Fruit fly (Drosophila melanogaster) whole organism, wandering third instar larva: Measurements from ENCODE around the gene Gyc32E.

Experiments used
- Abd-B ChIP-seq: fragments of >200 bp; optimal IDR thresholded peaks from 2 replicates; lab custom pipeline; 2017; ENCODE audit warnings: missing biosample characterization, missing genetic modification characterization
- CG32264 ChIP-seq: fragments of 200-800 bp; sonication (Bioruptor generic); optimal IDR thresholded peaks from 2 replicates; lab custom pipeline; 2016; ENCODE audit warnings: missing biosample characterization, missing genetic modification characterization
- Dfd ChIP-seq: fragments of >200 bp; optimal IDR thresholded peaks from 2 replicates; lab custom pipeline; 2017; ENCODE audit warnings: missing biosample characterization, missing genetic modification characterization
- Dif ChIP-seq: fragments of 200-275, 200-300 bp; sonication (Bioruptor generic); optimal IDR thresholded peaks from 2 replicates; lab custom pipeline; 2018; ENCODE audit warnings: missing biosample characterization, missing genetic modification characterization; ENCODE audit not compliant: partially characterized antibody
- GATAd ChIP-seq: sonication (Bioruptor generic); optimal IDR thresholded peaks from 2 replicates; lab custom pipeline; 2016; ENCODE audit warnings: missing biosample characterization, missing genetic modification characterization
- Hnf4 ChIP-seq: fragments of 200-800 bp; sonication (Bioruptor generic); optimal IDR thresholded peaks from 2 replicates; lab custom pipeline; 2016; ENCODE audit warnings: missing biosample characterization, mild to moderate bottlenecking, missing genetic modification characterization
- Mio ChIP-seq: sonication (Bioruptor generic); optimal IDR thresholded peaks from 2 replicates; lab custom pipeline; 2016; ENCODE audit warnings: missing biosample characterization, missing genetic modification characterization
- Myc ChIP-seq: fragments of >200 bp; optimal IDR thresholded peaks from 2 replicates; lab custom pipeline; 2017
- N ChIP-seq: fragments of >200 bp; optimal IDR thresholded peaks from 2 replicates; lab custom pipeline; 2018; ENCODE audit warnings: missing biosample characterization, missing external identifiers, missing genetic modification characterization
- OdsH ChIP-seq: fragments of 200-800 bp; sonication (Bioruptor generic); optimal IDR thresholded peaks from 2 replicates; lab custom pipeline; 2016; ENCODE audit warnings: missing biosample characterization, mild to moderate bottlenecking, missing genetic modification characterization
- Rel ChIP-seq, 2 experiments: fragments of 200-800 bp; sonication (Bioruptor generic) in 1 of 2; optimal IDR thresholded peaks; 2 replicates in 1 of 2; 3 replicates in 1 of 2; lab custom pipeline; 2016 to 2019; ENCODE audit warnings: mild to moderate bottlenecking in 2 of 2, missing biosample characterization in 2 of 2, missing genetic modification characterization in 2 of 2, moderate library complexity in 1 of 2
- Sp1 ChIP-seq: fragments of 200-800 bp; sonication (Bioruptor generic); optimal IDR thresholded peaks from 3 replicates; lab custom pipeline; 2019; ENCODE audit warnings: missing biosample characterization, mild to moderate bottlenecking, missing genetic modification characterization, moderate library complexity
- Vsx2 ChIP-seq: fragments of 200-300, 225-300 bp; sonication (Bioruptor generic); optimal IDR thresholded peaks from 2 replicates; lab custom pipeline; 2018; ENCODE audit warnings: missing biosample characterization, missing genetic modification characterization; ENCODE audit not compliant: partially characterized antibody
- br ChIP-seq: fragments of 200-800 bp; sonication (Bioruptor generic); optimal IDR thresholded peaks from 2 replicates; lab custom pipeline; 2016; ENCODE audit warnings: missing biosample characterization, missing genetic modification characterization
- dl ChIP-seq, 2 experiments: fragments of 175-275, 200-275 bp in 1 of 2; fragments of 200-275 bp in 1 of 2; sonication (Bioruptor generic); optimal IDR thresholded peaks; lab custom pipeline; 2018; ENCODE audit warnings: mild to moderate bottlenecking in 2 of 2, missing biosample characterization in 2 of 2, missing genetic modification characterization in 2 of 2, moderate library complexity in 2 of 2; ENCODE audit not compliant: partially characterized antibody in 2 of 2, insufficient read depth in 1 of 2
- dmrt93B ChIP-seq: fragments of 200-800 bp; sonication (Bioruptor generic); optimal IDR thresholded peaks from 2 replicates; lab custom pipeline; 2018; ENCODE audit warnings: missing biosample characterization, mild to moderate bottlenecking, missing genetic modification characterization
- dsf ChIP-seq: sonication (Bioruptor generic); optimal IDR thresholded peaks from 2 replicates; lab custom pipeline; 2016; ENCODE audit warnings: missing biosample characterization, missing genetic modification characterization, borderline replicate concordance
- ey ChIP-seq: fragments of 200-800 bp; sonication (Bioruptor generic); optimal IDR thresholded peaks from 2 replicates; lab custom pipeline; 2016; ENCODE audit warnings: missing biosample characterization, missing genetic modification characterization
- foxo ChIP-seq, 2 experiments: fragments of 200-800 bp; sonication (Bioruptor generic); optimal IDR thresholded peaks; 2 replicates in 1 of 2; 3 replicates in 1 of 2; lab custom pipeline; 2016 to 2017; ENCODE audit warnings: missing biosample characterization in 2 of 2, missing genetic modification characterization in 2 of 2
- fru ChIP-seq: fragments of 200-800 bp; sonication (Bioruptor generic); optimal IDR thresholded peaks from 3 replicates; lab custom pipeline; 2016; ENCODE audit warnings: missing biosample characterization, mild to moderate bottlenecking, missing genetic modification characterization
- h ChIP-seq: fragments of 200-800 bp; sonication (Bioruptor generic); optimal IDR thresholded peaks from 3 replicates; lab custom pipeline; 2016; ENCODE audit warnings: missing biosample characterization, mild to moderate bottlenecking, missing genetic modification characterization
- lola ChIP-seq: fragments of >200 bp; optimal IDR thresholded peaks from 2 replicates; lab custom pipeline; 2017; ENCODE audit warnings: missing biosample characterization, missing genetic modification characterization
- pan ChIP-seq: fragments of >200 bp; optimal IDR thresholded peaks from 2 replicates; lab custom pipeline; 2017
- psq ChIP-seq: fragments of 200-800 bp; sonication (Bioruptor generic); optimal IDR thresholded peaks from 3 replicates; lab custom pipeline; 2017; ENCODE audit warnings: missing biosample characterization, mild to moderate bottlenecking, missing genetic modification characterization, moderate library complexity
- sage ChIP-seq: fragments of 200-800 bp; sonication (Bioruptor generic); optimal IDR thresholded peaks from 2 replicates; lab custom pipeline; 2016; ENCODE audit warnings: missing biosample characterization, mild to moderate bottlenecking, missing genetic modification characterization
- sv ChIP-seq: fragments of 200-800 bp; sonication (Bioruptor generic); optimal IDR thresholded peaks from 3 replicates; lab custom pipeline; 2016; ENCODE audit warnings: missing biosample characterization, missing genetic modification characterization
- tai ChIP-seq: sonication (Bioruptor generic); optimal IDR thresholded peaks from 2 replicates; lab custom pipeline; 2016; ENCODE audit warnings: missing biosample characterization, missing genetic modification characterization
- usp ChIP-seq: fragments of >200 bp; optimal IDR thresholded peaks from 2 replicates; lab custom pipeline; 2017; ENCODE audit warnings: missing biosample characterization, missing genetic modification characterization
- woc ChIP-seq: sonication (Bioruptor generic); optimal IDR thresholded peaks from 2 replicates; lab custom pipeline; 2016; ENCODE audit warnings: missing biosample characterization, mild to moderate bottlenecking, missing genetic modification characterization

Gyc32E gene

dm6 chr2L:11175393-11176258, 26.7 kb upstream of the Gyc32E start (continued):
- TF ChIP-seq Dfd = no peak
- TF ChIP-seq N (GFP tag; lab: Kevin White, UChicago) = no peak
- TF ChIP-seq dsf (GFP tag; lab: Kevin White, UChicago) = no peak

- TF ChIP-seq lola (GFP tag; lab: Kevin White, UChicago) (no peak), Myc (lab: Kevin White, UChicago) (peak; percentile 65)
- TF ChIP-seq, all 38 proteins: peak for 1
Measured at dm6 chr2L:11171615-11172356, 22.9 kb upstream of the Gyc32E start, which contains the start of gene Vm32E. TSS of gene Vm32E (minus strand) at chr2L:11171665.

DNA sequence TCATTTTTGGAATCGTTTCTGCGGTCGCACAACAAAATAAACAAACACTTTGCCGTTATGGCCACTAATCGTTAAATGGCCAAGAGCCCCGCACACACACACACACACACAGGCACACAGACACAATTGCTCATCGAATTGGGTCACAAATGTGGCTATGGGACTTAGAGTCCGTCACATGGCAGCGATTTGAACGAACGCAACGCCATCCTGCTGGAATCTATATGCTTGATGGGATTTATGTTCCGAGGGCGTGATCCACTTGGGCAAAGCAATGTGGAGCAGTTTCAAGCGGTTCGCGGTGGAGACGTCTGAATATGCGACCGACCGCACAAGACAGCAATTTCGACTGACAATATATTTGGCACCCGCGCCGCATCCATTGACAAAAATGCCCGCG, 21.6 kb upstream of the Gyc32E start:
- TF ChIP-seq GATAd (GFP tag; lab: Kevin White, UChicago) (no peak), ey (GFP tag; lab: Kevin White, UChicago) (no peak), Vsx2 (GFP tag; lab: Kevin White, UChicago) (no peak), OdsH (no peak), sage (GFP tag; lab: Kevin White, UChicago) (no peak), fru (GFP tag; lab: Kevin White, UChicago) (no peak)

dm6 chr2L:11169904-11170303, 21.0 kb upstream of the Gyc32E start:
- no peak for TF ChIP-seq dl (GFP tag; optimal IDR thresholded peaks at IDR 0.05; lab: Kevin White, UChicago; ENCODE audit: insufficient read depth in 1 of 2, partially characterized antibody in 2 of 2)

- TF ChIP-seq pan (lab: Kevin White, UChicago) (no peak), ey (GFP tag; lab: Kevin White, UChicago) (no peak), Hnf4 (no peak), dsf (GFP tag; lab: Kevin White, UChicago) (no peak), foxo (GFP tag; optimal IDR thresholded peaks at IDR 0.05; lab: Kevin White, UChicago) (no peak), woc (no peak), Abd-B (GFP tag; lab: Kevin White, UChicago) (no peak), CG32264 (no peak), fru (GFP tag; lab: Kevin White, UChicago) (no peak), Dif (GFP tag; lab: Kevin White, UChicago) (peak; percentile 66), Vsx2 (GFP tag; lab: Kevin White, UChicago) (peak; percentile 87), dmrt93B (no peak), Myc (lab: Kevin White, UChicago) (no peak), dl (GFP tag; optimal IDR thresholded peaks at IDR 0.05; lab: Kevin White, UChicago; ENCODE audit: insufficient read depth in 1 of 2, partially characterized antibody in 2 of 2) (peak in 1 of 2 experiments; percentile 7), tai (GFP tag; lab: Kevin White, UChicago) (no peak), usp (no peak), Rel (GFP tag; optimal IDR thresholded peaks at IDR 0.05; lab: Kevin White, UChicago) (no peak), Rel (tag; optimal IDR thresholded peaks at IDR 0.05; lab: Kevin White, UChicago) (peak; percentile 91), br (GFP tag; lab: Kevin White, UChicago) (no peak), Mio (GFP tag; lab: Kevin White, UChicago) (no peak), sv (GFP tag; lab: Kevin White, UChicago) (no peak), Sp1 (no peak), h (GFP tag; lab: Kevin White, UChicago) (no peak), psq (GFP tag; lab: Kevin White, UChicago) (no peak)
Measured at dm6 chr2L:11168684-11169549, 20.0 kb upstream of the Gyc32E start.
